Fruit fly (Drosophila melanogaster): ENCODE results near the gene Prosbeta6.

DNA sequence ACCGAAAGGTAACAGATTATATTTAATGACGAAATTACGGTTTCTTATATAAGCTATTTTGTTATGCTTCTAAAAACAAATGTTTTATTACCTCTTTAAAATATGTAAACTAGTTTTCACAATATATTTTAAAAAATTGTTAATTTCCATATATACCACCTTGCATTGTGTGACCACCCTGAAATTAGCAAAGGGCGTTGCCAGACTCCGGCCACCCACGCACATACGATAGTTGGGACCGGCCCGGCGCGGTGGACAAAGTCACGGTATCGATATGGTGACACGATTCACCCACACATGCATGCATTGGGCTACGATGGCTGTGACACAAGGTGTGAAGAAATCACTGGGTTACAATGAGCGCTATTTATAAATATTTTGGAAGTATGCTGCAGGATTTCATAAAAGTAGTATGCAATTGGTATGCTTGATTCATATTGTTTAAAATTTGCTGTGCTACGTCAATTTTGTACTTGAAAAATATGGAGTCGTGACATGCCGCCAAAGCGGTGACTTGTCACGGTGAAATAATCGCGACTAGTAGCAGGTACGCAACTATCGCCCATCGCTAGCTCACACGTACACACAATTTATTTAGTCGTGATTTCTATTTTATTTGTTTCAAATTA is 22.1 kb downstream of the Prosbeta6 start:
- TF ChIP-seq CTCF (optimal IDR thresholded peaks at IDR 0.05) (peak in 1 of 2 experiments; percentile 31), CG8478 (optimal IDR thresholded peaks at IDR 0.05) (no peak)
